Fruit fly (Drosophila melanogaster) whole organism, embryonic: ENCODE results near the gene CG7483.

Source experiments
- Abd-B ChIP-seq: fragments of 200-800 bp; sonication (Bioruptor generic); optimal IDR thresholded peaks from 2 replicates; lab custom pipeline; 2018; ENCODE audit warnings: missing biosample characterization, mild to moderate bottlenecking, missing genetic modification characterization, moderate library complexity
- Bteb2 ChIP-seq: fragments of 200-800 bp; sonication (Bioruptor generic); optimal IDR thresholded peaks from 2 replicates; lab custom pipeline; 2016; ENCODE audit warnings: missing biosample characterization, missing genetic modification characterization
- CG10147 ChIP-seq: fragments of 200-800 bp; sonication (Bioruptor generic); optimal IDR thresholded peaks from 2 replicates; lab custom pipeline; 2019; ENCODE audit warnings: missing biosample characterization, mild to moderate bottlenecking, missing genetic modification characterization, moderate library complexity
- CG10209 ChIP-seq: fragments of 200-800 bp; sonication (Bioruptor generic); optimal IDR thresholded peaks from 3 replicates; lab custom pipeline; 2017; ENCODE audit warnings: missing biosample characterization, mild to moderate bottlenecking, missing genetic modification characterization, missing genetic modification reagents
- CG1024 ChIP-seq: fragments of 200-800 bp; sonication (Bioruptor generic); IDR thresholded peaks from 2 replicates; pipeline ENCODE4 v1.3.6; 2022; ENCODE audit warnings: missing biosample characterization, missing genetic modification characterization
- CG10462 ChIP-seq: fragments of 200-800 bp; sonication (Bioruptor generic); optimal IDR thresholded peaks from 2 replicates; lab custom pipeline; 2016; ENCODE audit warnings: missing biosample characterization, missing genetic modification characterization
- CG11456 ChIP-seq: fragments of 200-800 bp; sonication (Bioruptor generic); IDR thresholded peaks from 3 replicates; pipeline ENCODE4 v1.3.6; 2022; ENCODE audit warnings: missing biosample characterization, missing genetic modification characterization
- CG11695 ChIP-seq: fragments of 200-800 bp; sonication (Bioruptor generic); IDR thresholded peaks from 3 replicates; pipeline ENCODE4 v1.3.6; 2022; ENCODE audit warnings: missing biosample characterization, missing genetic modification characterization
- CG12942 ChIP-seq: fragments of 200-800 bp; sonication (Bioruptor generic); optimal IDR thresholded peaks from 3 replicates; lab custom pipeline; 2016; ENCODE audit warnings: missing biosample characterization, missing genetic modification characterization
- CG18476 ChIP-seq: fragments of 200-800 bp; sonication (Bioruptor generic); optimal IDR thresholded peaks from 2 replicates; lab custom pipeline; 2016; ENCODE audit warnings: missing biosample characterization, mild to moderate bottlenecking, missing genetic modification characterization
- CG2889 ChIP-seq: fragments of 200-800 bp; sonication (Bioruptor generic); IDR thresholded peaks from 3 replicates; pipeline ENCODE4 v1.3.6; 2022; ENCODE audit warnings: missing biosample characterization, missing genetic modification characterization
- CG30020 ChIP-seq: fragments of 200-800 bp; optimal IDR thresholded peaks from 2 replicates; lab custom pipeline; 2019; ENCODE audit warnings: missing biosample characterization, mild to moderate bottlenecking, missing genetic modification characterization, moderate library complexity
- CG32532 ChIP-seq: fragments of 200-800 bp; sonication (Bioruptor generic); IDR thresholded peaks from 2 replicates; pipeline ENCODE4 v1.3.6; 2022; ENCODE audit warnings: missing biosample characterization, missing genetic modification characterization
- CG6765 ChIP-seq: fragments of 200-800 bp; sonication (Bioruptor generic); optimal IDR thresholded peaks from 3 replicates; lab custom pipeline; 2017; ENCODE audit warnings: missing biosample characterization, mild to moderate bottlenecking, missing genetic modification characterization
- CG6813 ChIP-seq: fragments of 200-800 bp; sonication (Bioruptor generic); optimal IDR thresholded peaks from 2 replicates; lab custom pipeline; 2017; ENCODE audit warnings: missing biosample characterization, missing genetic modification characterization, mild to moderate bottlenecking, moderate library complexity, missing genetic modification reagents
- CG8359 ChIP-seq: fragments of 200-800 bp; sonication (Bioruptor generic); optimal IDR thresholded peaks from 2 replicates; lab custom pipeline; 2017; ENCODE audit warnings: missing biosample characterization, mild to moderate bottlenecking, missing genetic modification characterization, borderline replicate concordance
- CG8924 ChIP-seq: fragments of 200-800 bp; optimal IDR thresholded peaks from 3 replicates; lab custom pipeline; 2019; ENCODE audit warnings: missing biosample characterization, mild to moderate bottlenecking, missing genetic modification characterization, moderate library complexity
- Dek ChIP-seq: fragments of 200-800 bp; sonication (Bioruptor generic); optimal IDR thresholded peaks from 3 replicates; lab custom pipeline; 2019; ENCODE audit warnings: missing biosample characterization, mild to moderate bottlenecking, missing genetic modification characterization, moderate library complexity
- Dip2 ChIP-seq: fragments of 200-800 bp; sonication (Bioruptor generic); IDR thresholded peaks from 2 replicates; pipeline ENCODE4 v1.3.6; 2022; ENCODE audit warnings: missing biosample characterization, missing genetic modification characterization
- Hand ChIP-seq: fragments of 200-800 bp; sonication (Bioruptor generic); optimal IDR thresholded peaks from 2 replicates; lab custom pipeline; 2017; ENCODE audit warnings: mild to moderate bottlenecking, missing biosample characterization, missing genetic modification reagents, missing genetic modification characterization
- Hr51 ChIP-seq, 2 experiments: fragments of 200-800 bp; sonication (Bioruptor generic); optimal IDR thresholded peaks; 2 replicates in 1 of 2; 3 replicates in 1 of 2; lab custom pipeline; 2016 to 2018; ENCODE audit warnings: missing biosample characterization in 2 of 2, missing genetic modification characterization in 2 of 2, mild to moderate bottlenecking in 1 of 2, moderate library complexity in 1 of 2
- NFAT ChIP-seq: fragments of 200-800 bp; sonication (Bioruptor generic); IDR thresholded peaks from 2 replicates; pipeline ENCODE4 v1.3.6; 2022; ENCODE audit warnings: missing biosample characterization, missing genetic modification characterization
- Nf-YC ChIP-seq: fragments of 200-800 bp; optimal IDR thresholded peaks from 3 replicates; lab custom pipeline; 2019; ENCODE audit warnings: missing biosample characterization, mild to moderate bottlenecking, missing genetic modification characterization, moderate library complexity
- NfI ChIP-seq: fragments of 200-800 bp; sonication (Bioruptor generic); optimal IDR thresholded peaks from 3 replicates; lab custom pipeline; 2018; ENCODE audit warnings: missing biosample characterization, mild to moderate bottlenecking, missing genetic modification characterization, moderate library complexity
- PHDP ChIP-seq: fragments of 200-800 bp; sonication (Bioruptor generic); optimal IDR thresholded peaks from 3 replicates; lab custom pipeline; 2018; ENCODE audit warnings: missing biosample characterization, mild to moderate bottlenecking, missing genetic modification characterization, moderate library complexity
- Pdp1 ChIP-seq, 2 experiments: fragments of 200-800 bp; sonication (Bioruptor generic); optimal IDR thresholded peaks; 3 replicates each; lab custom pipeline; 2016; ENCODE audit warnings: missing biosample characterization in 2 of 2, missing genetic modification characterization in 2 of 2, mild to moderate bottlenecking in 1 of 2, moderate library complexity in 1 of 2
- ase ChIP-seq: fragments of 200-800 bp; sonication (Bioruptor generic); IDR thresholded peaks from 3 replicates; pipeline ENCODE4 v1.3.6; 2022; ENCODE audit warnings: missing biosample characterization, missing genetic modification characterization
- chif ChIP-seq, 2 experiments: fragments of 200-800 bp; sonication (Bioruptor generic); optimal IDR thresholded peaks; 3 replicates each; lab custom pipeline; 2016; ENCODE audit warnings: missing biosample characterization in 2 of 2, missing genetic modification characterization in 2 of 2
- ci ChIP-seq: fragments of 200-800 bp; sonication (Bioruptor generic); IDR thresholded peaks from 3 replicates; pipeline ENCODE4 v1.3.6; 2022; ENCODE audit warnings: missing biosample characterization, missing genetic modification characterization
- da ChIP-seq: fragments of 200-800 bp; sonication (Bioruptor generic); optimal IDR thresholded peaks from 2 replicates; lab custom pipeline; 2016; ENCODE audit warnings: missing biosample characterization, missing genetic modification characterization
- danr ChIP-seq: fragments of 200-800 bp; sonication (Bioruptor generic); IDR thresholded peaks from 2 replicates; pipeline ENCODE4 v1.3.6; 2022; ENCODE audit warnings: missing biosample characterization, missing genetic modification characterization
- dm ChIP-seq: fragments of 200-800 bp; sonication (Bioruptor generic); optimal IDR thresholded peaks from 3 replicates; lab custom pipeline; 2016; ENCODE audit warnings: missing biosample characterization, missing genetic modification characterization
- exex ChIP-seq: fragments of 200-800 bp; sonication (Bioruptor generic); optimal IDR thresholded peaks from 4 replicates; lab custom pipeline; 2018; ENCODE audit warnings: missing biosample characterization, mild to moderate bottlenecking, missing genetic modification characterization, moderate library complexity
- fu2 ChIP-seq: fragments of 200-800 bp; sonication (Bioruptor generic); optimal IDR thresholded peaks from 2 replicates; lab custom pipeline; 2016; ENCODE audit warnings: missing biosample characterization, missing genetic modification characterization
- hb ChIP-seq: fragments of 200-800 bp; sonication (Bioruptor generic); IDR thresholded peaks from 3 replicates; pipeline ENCODE4 v1.3.6; 2022; ENCODE audit warnings: missing biosample characterization, missing genetic modification characterization; ENCODE audit not compliant: partially characterized antibody
- hbn ChIP-seq: fragments of 200-800 bp; sonication (Bioruptor generic); IDR thresholded peaks from 2 replicates; pipeline ENCODE4 v1.3.6; 2022; ENCODE audit warnings: missing biosample characterization, missing genetic modification characterization; ENCODE audit not compliant: partially characterized antibody
- her ChIP-seq: fragments of 200-800 bp; sonication (Bioruptor generic); optimal IDR thresholded peaks from 2 replicates; lab custom pipeline; 2016; ENCODE audit warnings: missing biosample characterization, missing genetic modification characterization
- ind ChIP-seq: fragments of 200-800 bp; sonication (Bioruptor generic); optimal IDR thresholded peaks from 3 replicates; lab custom pipeline; 2016; ENCODE audit warnings: missing biosample characterization, missing genetic modification characterization
- klu ChIP-seq: fragments of 200-800 bp; sonication (Bioruptor generic); IDR thresholded peaks from 2 replicates; pipeline ENCODE4 v1.3.6; 2022; ENCODE audit warnings: missing biosample characterization, missing genetic modification characterization
- knrl ChIP-seq: fragments of 200-800 bp; sonication (Bioruptor generic); IDR thresholded peaks from 3 replicates; pipeline ENCODE4 v1.3.6; 2022; ENCODE audit warnings: missing biosample characterization, missing genetic modification characterization; ENCODE audit not compliant: partially characterized antibody
- mam ChIP-seq: fragments of 200-800 bp; sonication (Bioruptor generic); optimal IDR thresholded peaks from 3 replicates; lab custom pipeline; 2016; ENCODE audit warnings: missing biosample characterization, missing genetic modification characterization
- nom ChIP-seq: fragments of 200-800 bp; sonication (Bioruptor generic); optimal IDR thresholded peaks from 2 replicates; lab custom pipeline; 2017; ENCODE audit warnings: missing biosample characterization, missing genetic modification characterization, mild to moderate bottlenecking, moderate library complexity, missing genetic modification reagents
- pfk ChIP-seq: fragments of 200-800 bp; sonication (Bioruptor generic); optimal IDR thresholded peaks from 2 replicates; lab custom pipeline; 2018; ENCODE audit warnings: missing biosample characterization, mild to moderate bottlenecking, missing genetic modification characterization, moderate library complexity
- tna ChIP-seq: fragments of 200-800 bp; sonication (Bioruptor generic); IDR thresholded peaks from 2 replicates; pipeline ENCODE4 v1.3.6; 2022; ENCODE audit warnings: missing biosample characterization, missing genetic modification characterization; ENCODE audit not compliant: partially characterized antibody
- ttk ChIP-seq: fragments of 200-800 bp; sonication (Bioruptor generic); IDR thresholded peaks from 2 replicates; pipeline ENCODE4 v2.1.2; 2022; ENCODE audit warnings: missing biosample characterization, missing genetic modification characterization
- tx ChIP-seq: fragments of 200-800 bp; sonication (Bioruptor generic); optimal IDR thresholded peaks from 2 replicates; lab custom pipeline; 2016; ENCODE audit warnings: missing biosample characterization, missing genetic modification characterization

Gene CG7483

DNA sequence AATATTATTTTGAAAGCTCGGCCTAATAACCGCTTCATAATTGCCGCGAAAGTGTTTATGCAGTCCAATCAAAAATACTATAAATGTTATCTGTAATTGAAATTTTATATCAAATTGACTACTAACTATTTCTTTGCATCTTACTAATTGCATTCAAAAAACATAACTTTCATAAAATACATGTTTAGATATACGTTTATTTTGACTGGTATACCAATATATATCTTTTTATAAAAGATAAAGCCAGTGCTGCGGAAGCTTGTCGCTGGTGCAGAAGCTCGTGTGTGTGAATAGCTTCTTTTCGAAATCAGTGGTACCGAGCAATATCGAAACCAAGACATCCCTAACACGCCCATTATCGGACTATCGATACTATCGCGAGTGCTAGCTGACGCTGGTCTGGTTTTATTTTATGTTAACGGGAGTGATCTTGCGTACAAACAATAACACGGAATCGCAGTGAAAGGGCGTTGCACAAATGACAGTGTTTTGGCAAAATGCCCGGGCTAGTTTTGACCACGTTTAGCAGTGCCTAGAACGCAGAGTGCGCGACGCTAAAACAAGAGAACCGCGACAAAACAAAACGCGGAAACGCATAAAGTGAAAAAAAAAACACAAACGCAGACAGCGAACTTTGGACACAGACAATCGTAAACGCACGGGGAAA is 36.6 kb downstream of the CG7483 start, which contains the start of gene Atg13 (continued):
- no peak for TF ChIP-seq CG12942 (GFP tag; lab: Kevin White, UChicago)
- TF ChIP-seq tna (GFP tag; lab: Robert Waterston, UW) = peak; percentile 76

DNA sequence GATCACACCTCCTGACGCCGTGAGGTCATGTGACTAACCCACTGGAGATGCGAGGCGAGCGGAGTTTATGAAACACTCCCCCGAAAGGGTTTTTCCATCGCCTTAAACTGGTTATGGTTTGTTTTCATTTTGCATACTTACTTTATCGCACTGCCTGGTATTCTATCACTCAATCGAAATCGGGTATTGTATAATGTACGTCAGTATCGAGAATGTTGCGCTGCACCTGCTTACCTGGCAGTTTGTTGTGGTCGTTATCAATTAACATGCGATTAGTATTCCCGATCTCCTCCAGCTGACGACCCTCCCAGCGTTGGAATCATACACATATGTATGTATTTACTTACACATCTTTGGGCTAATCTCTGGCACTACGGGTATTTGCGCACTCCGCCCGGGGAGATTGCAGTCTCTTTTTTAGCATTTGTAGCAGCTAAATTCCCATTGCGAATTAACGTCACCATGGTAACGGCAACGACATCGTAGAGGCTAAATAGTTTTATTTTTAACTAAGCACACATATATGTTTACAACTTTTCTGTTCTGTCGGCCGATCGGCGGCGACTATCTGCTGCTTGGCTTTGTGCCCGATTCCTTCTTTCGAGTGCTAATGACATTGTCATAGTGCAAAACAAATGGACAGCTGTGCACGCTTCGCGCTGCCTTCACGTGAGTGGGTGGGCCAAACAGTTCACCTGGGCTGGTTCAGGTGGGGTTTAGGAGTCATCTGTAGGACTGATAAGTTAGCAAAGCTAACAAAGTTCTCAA is 40.1 kb downstream of the CG7483 start:
- TF ChIP-seq dm (no peak), tx (GFP tag; lab: Kevin White, UChicago) (no peak), Abd-B (GFP tag; lab: Kevin White, UChicago) (no peak), ttk (GFP tag; lab: Robert Waterston, UW) (no peak), mam (GFP tag; lab: Kevin White, UChicago) (no peak), Dip2 (GFP tag; lab: Robert Waterston, UW) (no peak), CG8924 (tag; lab: Kevin White, UChicago) (no peak), pfk (GFP tag; lab: Kevin White, UChicago) (no peak), CG6813 (GFP tag; lab: Kevin White, UChicago) (no peak), da (no peak), CG32532 (peak; percentile 7; the same call in 1 of the 2 replicates), CG11695 (GFP tag; lab: Robert Waterston, UW) (no peak), danr (GFP tag; lab: Robert Waterston, UW) (no peak), CG10462 (no peak), klu (GFP tag; lab: Robert Waterston, UW) (no peak), hbn (GFP tag; lab: Robert Waterston, UW) (no peak), Bteb2 (GFP tag; lab: Kevin White, UChicago) (no peak), Hand (GFP tag; lab: Kevin White, UChicago) (no peak), NFAT (GFP tag; lab: Robert Waterston, UW) (no peak), ase (no peak), ind (GFP tag; lab: Kevin White, UChicago) (no peak), CG1024 (GFP tag; lab: Robert Waterston, UW) (peak; percentile 27; the same call in 1 of the 2 replicates), knrl (no peak), ci (0 out of 3 replicates have a peak, but pooled peaks have one; percentile 9), nom (GFP tag; lab: Kevin White, UChicago) (no peak), Nf-YC (no peak), CG10147 (no peak), PHDP (tag; lab: Kevin White, UChicago) (no peak), CG2889 (GFP tag; lab: Robert Waterston, UW) (no peak), Hr51 (GFP tag; optimal IDR thresholded peaks at IDR 0.05; lab: Kevin White, UChicago) (no peak), fu2 (GFP tag; lab: Kevin White, UChicago) (no peak), exex (tag; lab: Kevin White, UChicago) (peak; percentile 47), CG30020 (tag; lab: Kevin White, UChicago) (no peak), CG10209 (GFP tag; lab: Kevin White, UChicago) (no peak), hb (GFP tag; lab: Robert Waterston, UW) (no peak), her (GFP tag; lab: Kevin White, UChicago) (no peak), Pdp1 (GFP tag; optimal IDR thresholded peaks at IDR 0.05; lab: Kevin White, UChicago) (peak in 1 of 2 experiments; percentile 87), NfI (GFP tag; lab: Kevin White, UChicago) (peak; percentile 22), CG8359 (GFP tag; lab: Kevin White, UChicago) (no peak), CG18476 (GFP tag; lab: Kevin White, UChicago) (no peak), CG11456 (GFP tag; lab: Robert Waterston, UW) (no peak), CG6765 (GFP tag; lab: Kevin White, UChicago) (peak; percentile 2), chif (GFP tag; optimal IDR thresholded peaks at IDR 0.05; lab: Kevin White, UChicago) (no peak), Dek (tag; lab: Kevin White, UChicago) (no peak)
